Fruit fly (Drosophila melanogaster) whole organism, embryonic: ENCODE results near the gene CG42488.

Experiments
- Abd-B ChIP-seq: fragments of 200-800 bp; sonication (Bioruptor generic); optimal IDR thresholded peaks from 2 replicates; lab custom pipeline; 2018; ENCODE audit warnings: missing biosample characterization, mild to moderate bottlenecking, missing genetic modification characterization, moderate library complexity
- Adf1 ChIP-seq: fragments of 200-800 bp; sonication (Bioruptor generic); IDR thresholded peaks from 2 replicates; pipeline ENCODE4 v1.3.6; 2022; ENCODE audit warnings: missing biosample characterization, missing genetic modification characterization
- Asciz ChIP-seq: fragments of 200-800 bp; sonication (Bioruptor generic); optimal IDR thresholded peaks from 2 replicates; lab custom pipeline; 2017; ENCODE audit warnings: missing biosample characterization, mild to moderate bottlenecking, missing genetic modification characterization, missing genetic modification reagents
- CG10565 ChIP-seq: fragments of 200-800 bp; sonication (Bioruptor generic); optimal IDR thresholded peaks from 3 replicates; lab custom pipeline; 2016; ENCODE audit warnings: missing biosample characterization, mild to moderate bottlenecking, missing genetic modification characterization
- CG10654 ChIP-seq: fragments of 200-800 bp; sonication (Bioruptor generic); optimal IDR thresholded peaks from 2 replicates; lab custom pipeline; 2016; ENCODE audit warnings: missing biosample characterization, missing genetic modification characterization
- CG11247 ChIP-seq: fragments of 200-800 bp; sonication (Bioruptor generic); IDR thresholded peaks from 2 replicates; pipeline ENCODE4 v1.3.6; 2022; ENCODE audit warnings: missing biosample characterization, missing genetic modification characterization
- CG12744 ChIP-seq: fragments of 200-800 bp; sonication (Bioruptor generic); optimal IDR thresholded peaks from 2 replicates; lab custom pipeline; 2016; ENCODE audit warnings: missing biosample characterization, missing genetic modification characterization
- CG13287 ChIP-seq: fragments of 200-800 bp; sonication (Bioruptor generic); IDR thresholded peaks from 2 replicates; pipeline ENCODE4 v1.3.6; 2022; ENCODE audit warnings: missing biosample characterization, missing genetic modification characterization; ENCODE audit not compliant: partially characterized antibody
- CG1529 ChIP-seq: fragments of 200-800 bp; sonication (Bioruptor generic); optimal IDR thresholded peaks from 3 replicates; lab custom pipeline; 2018; ENCODE audit warnings: missing biosample characterization, missing genetic modification characterization
- CG15514 ChIP-seq: fragments of 200-800 bp; sonication (Bioruptor generic); optimal IDR thresholded peaks from 3 replicates; lab custom pipeline; 2017; ENCODE audit warnings: missing biosample characterization, missing genetic modification characterization, mild to moderate bottlenecking, moderate library complexity, missing genetic modification reagents
- CG16813 ChIP-seq: fragments of 200-800 bp; sonication (Bioruptor generic); IDR thresholded peaks from 3 replicates; pipeline ENCODE4 v1.3.6; 2022; ENCODE audit warnings: missing biosample characterization, missing genetic modification characterization; ENCODE audit not compliant: partially characterized antibody
- CG17361 ChIP-seq: fragments of 200-800 bp; sonication (Bioruptor generic); IDR thresholded peaks from 3 replicates; pipeline ENCODE4 v1.3.6; 2022; ENCODE audit warnings: missing biosample characterization, missing genetic modification characterization
- CG2116 ChIP-seq: fragments of 200-800 bp; sonication (Bioruptor generic); optimal IDR thresholded peaks from 3 replicates; lab custom pipeline; 2018; ENCODE audit warnings: missing biosample characterization, mild to moderate bottlenecking, missing genetic modification characterization
- CG30403 ChIP-seq: fragments of 200-800 bp; sonication (Bioruptor generic); optimal IDR thresholded peaks from 3 replicates; lab custom pipeline; 2016; ENCODE audit warnings: missing biosample characterization, missing genetic modification characterization
- CG31388 ChIP-seq: fragments of 200-800 bp; sonication (Bioruptor generic); optimal IDR thresholded peaks from 2 replicates; lab custom pipeline; 2016; ENCODE audit warnings: missing biosample characterization, missing genetic modification characterization
- CG8944 ChIP-seq: fragments of 200-800 bp; sonication (Bioruptor generic); optimal IDR thresholded peaks from 3 replicates; lab custom pipeline; 2016; ENCODE audit warnings: missing biosample characterization, missing genetic modification characterization
- CG9437 ChIP-seq: fragments of 200-800 bp; sonication (Bioruptor generic); optimal IDR thresholded peaks from 2 replicates; lab custom pipeline; 2018; ENCODE audit warnings: missing biosample characterization, mild to moderate bottlenecking, missing genetic modification characterization
- CG9797 ChIP-seq: fragments of 200-800 bp; sonication (Bioruptor generic); optimal IDR thresholded peaks from 3 replicates; lab custom pipeline; 2018; ENCODE audit warnings: missing biosample characterization, mild to moderate bottlenecking, missing genetic modification characterization
- CrebB ChIP-seq: fragments of 200-800 bp; sonication (Bioruptor generic); optimal IDR thresholded peaks from 3 replicates; lab custom pipeline; 2018; ENCODE audit warnings: missing biosample characterization, mild to moderate bottlenecking, missing genetic modification characterization
- D19A ChIP-seq: fragments of 200-800 bp; optimal IDR thresholded peaks from 3 replicates; lab custom pipeline; 2019; ENCODE audit warnings: missing biosample characterization, mild to moderate bottlenecking, missing genetic modification characterization, moderate library complexity
- D19B ChIP-seq: fragments of 200-800 bp; sonication (Bioruptor generic); optimal IDR thresholded peaks from 2 replicates; lab custom pipeline; 2017; ENCODE audit warnings: missing biosample characterization, mild to moderate bottlenecking, missing genetic modification characterization
- Hmr ChIP-seq: fragments of 200-800 bp; sonication (Bioruptor generic); optimal IDR thresholded peaks from 3 replicates; lab custom pipeline; 2017; ENCODE audit warnings: mild to moderate bottlenecking, missing biosample characterization, missing genetic modification reagents, missing genetic modification characterization
- MESR4 ChIP-seq: fragments of 200-800 bp; sonication (Bioruptor generic); optimal IDR thresholded peaks from 2 replicates; lab custom pipeline; 2018; ENCODE audit warnings: missing biosample characterization, mild to moderate bottlenecking, missing genetic modification characterization, moderate library complexity
- NC2α ChIP-seq: fragments of 200-800 bp; sonication (Bioruptor generic); optimal IDR thresholded peaks from 2 replicates; lab custom pipeline; 2016; ENCODE audit warnings: missing biosample characterization, missing genetic modification characterization
- Vsx1 ChIP-seq: fragments of 200-800 bp; sonication (Bioruptor generic); optimal IDR thresholded peaks from 2 replicates; lab custom pipeline; 2017; ENCODE audit warnings: missing biosample characterization, mild to moderate bottlenecking, missing genetic modification characterization, missing genetic modification reagents
- ab ChIP-seq: fragments of 200-800 bp; sonication (Bioruptor generic); optimal IDR thresholded peaks from 2 replicates; lab custom pipeline; 2016; ENCODE audit warnings: missing biosample characterization, missing genetic modification characterization
- bcd ChIP-seq: fragments of 200-800 bp; sonication (Bioruptor generic); optimal IDR thresholded peaks from 2 replicates; lab custom pipeline; 2017; ENCODE audit warnings: missing biosample characterization, mild to moderate bottlenecking, missing genetic modification characterization
- da ChIP-seq: fragments of 200-800 bp; sonication (Bioruptor generic); optimal IDR thresholded peaks from 2 replicates; lab custom pipeline; 2016; ENCODE audit warnings: missing biosample characterization, missing genetic modification characterization
- dan ChIP-seq: fragments of 200-800 bp; sonication (Bioruptor generic); IDR thresholded peaks from 2 replicates; pipeline ENCODE4 v1.3.6; 2022; ENCODE audit warnings: missing biosample characterization, missing genetic modification characterization
- fru ChIP-seq: fragments of >200 bp; optimal IDR thresholded peaks from 2 replicates; lab custom pipeline; 2017
- gce ChIP-seq: fragments of 200-800 bp; sonication (Bioruptor generic); IDR thresholded peaks from 3 replicates; pipeline ENCODE4 v1.3.6; 2022; ENCODE audit warnings: missing biosample characterization, missing genetic modification characterization
- gsb ChIP-seq: fragments of 200-800 bp; sonication (Bioruptor generic); IDR thresholded peaks from 2 replicates; pipeline ENCODE4 v1.3.6; 2022; ENCODE audit warnings: missing biosample characterization, missing genetic modification characterization
- hkb ChIP-seq, 2 experiments: fragments of 200-800 bp in 1 of 2; fragments of >200 bp in 1 of 2; sonication (Bioruptor generic) in 1 of 2; IDR thresholded peaks in 1 of 2; optimal IDR thresholded peaks in 1 of 2; 2 replicates each; pipeline versions ENCODE4 v1.3.6 to Lab custom; 2017 to 2022; ENCODE audit warnings: missing biosample characterization in 1 of 2, missing genetic modification characterization in 1 of 2
- inv ChIP-seq: fragments of 200-800 bp; sonication (Bioruptor generic); IDR thresholded peaks from 2 replicates; pipeline ENCODE4 v1.3.6; 2022; ENCODE audit warnings: missing biosample characterization, missing genetic modification characterization; ENCODE audit not compliant: partially characterized antibody
- jumu ChIP-seq: fragments of 200-800 bp; sonication (Bioruptor generic); optimal IDR thresholded peaks from 3 replicates; lab custom pipeline; 2016; ENCODE audit warnings: missing biosample characterization, missing genetic modification characterization
- kay ChIP-seq: fragments of 200-800 bp; sonication (Bioruptor generic); optimal IDR thresholded peaks from 2 replicates; lab custom pipeline; 2016; ENCODE audit warnings: missing biosample characterization, missing genetic modification characterization
- lilli ChIP-seq: fragments of 200-800 bp; sonication (Bioruptor generic); optimal IDR thresholded peaks from 3 replicates; lab custom pipeline; 2016; ENCODE audit warnings: missing biosample characterization, missing genetic modification characterization
- mld ChIP-seq: fragments of 200-800 bp; sonication (Bioruptor generic); IDR thresholded peaks from 3 replicates; pipeline ENCODE4 v1.3.6; 2022; ENCODE audit warnings: missing biosample characterization, missing genetic modification characterization; ENCODE audit not compliant: partially characterized antibody
- nmo ChIP-seq: fragments of 200-800 bp; sonication (Bioruptor generic); optimal IDR thresholded peaks from 2 replicates; lab custom pipeline; 2018; ENCODE audit warnings: missing biosample characterization, mild to moderate bottlenecking, missing genetic modification characterization, moderate library complexity
- pan ChIP-seq, 4 experiments: fragments of >200 bp in 3 of 4; fragments of 200-800 bp in 1 of 4; sonication (Bioruptor generic) in 1 of 4; optimal IDR thresholded peaks in 3 of 4; IDR thresholded peaks in 1 of 4; 2 replicates each; pipeline versions ENCODE4 v1.3.6 to Lab custom; 2017 to 2022; ENCODE audit warnings: missing biosample characterization in 2 of 4, missing genetic modification characterization in 2 of 4, mixed read lengths in 1 of 4
- pb ChIP-seq: fragments of 200-800 bp; sonication (Bioruptor generic); optimal IDR thresholded peaks from 3 replicates; lab custom pipeline; 2016; ENCODE audit warnings: missing biosample characterization, missing genetic modification characterization
- peb ChIP-seq: fragments of 200-800 bp; sonication (Bioruptor generic); IDR thresholded peaks from 2 replicates; pipeline ENCODE4 v1.3.6; 2022; ENCODE audit warnings: missing biosample characterization, missing genetic modification characterization
- prd ChIP-seq, 3 experiments: fragments of >200 bp in 2 of 3; fragments of 200-800 bp in 1 of 3; sonication (Bioruptor generic) in 1 of 3; optimal IDR thresholded peaks in 2 of 3; IDR thresholded peaks in 1 of 3; 2 replicates in 2 of 3; 3 replicates in 1 of 3; pipeline versions ENCODE4 v1.3.6 to Lab custom; 2017 to 2022; ENCODE audit warnings: missing biosample characterization in 1 of 3, missing genetic modification characterization in 1 of 3
- sens ChIP-seq: fragments of 200-800 bp; sonication (Bioruptor generic); peaks from one replicate; lab custom pipeline; 2016; ENCODE audit warnings: missing biosample characterization, missing genetic modification characterization
- stc ChIP-seq: fragments of 200-800 bp; sonication (Bioruptor generic); IDR thresholded peaks from 2 replicates; pipeline ENCODE4 v1.3.6; 2022; ENCODE audit warnings: missing biosample characterization, missing genetic modification characterization
- tgo ChIP-seq: fragments of 200-800 bp; sonication (Bioruptor generic); IDR thresholded peaks from 3 replicates; pipeline ENCODE4 v1.3.6; 2022; ENCODE audit warnings: missing biosample characterization, missing genetic modification characterization
- tin ChIP-seq: fragments of 200-800 bp; sonication (Bioruptor generic); optimal IDR thresholded peaks from 3 replicates; lab custom pipeline; 2016; ENCODE audit warnings: missing biosample characterization, missing genetic modification characterization
- toy ChIP-seq: fragments of 200-800 bp; sonication (Bioruptor generic); IDR thresholded peaks from 2 replicates; pipeline ENCODE4 v1.3.6; 2022; ENCODE audit warnings: missing biosample characterization, missing genetic modification characterization
- usp ChIP-seq: fragments of >200 bp; optimal IDR thresholded peaks from 2 replicates; lab custom pipeline; 2017; ENCODE audit warnings: missing biosample characterization, missing genetic modification characterization

The CG42488 gene

dm6 chr3R:25531905-25532387 is 49.0 kb downstream of the CG42488 start (continued):
- TF ChIP-seq peb (GFP tag; lab: Robert Waterston, UW) (0 out of 2 replicates have a peak, but pooled peaks have one; percentile 6), Abd-B (GFP tag; lab: Kevin White, UChicago) (peak; percentile 13), Vsx1 (GFP tag; lab: Kevin White, UChicago) (no peak), tgo (GFP tag; lab: Robert Waterston, UW) (peak; percentile 51; the same call in 1 of the 3 replicates), CG8944 (peak; percentile 15), CG16813 (GFP tag; lab: Robert Waterston, UW) (no peak), D19B (GFP tag; lab: Kevin White, UChicago) (no peak), NC2α (GFP tag; lab: Kevin White, UChicago) (no peak), CG12744 (GFP tag; lab: Kevin White, UChicago) (no peak), CG11247 (no peak; the same call in 1 of the 2 replicates), dan (GFP tag; lab: Robert Waterston, UW) (no peak), gsb (GFP tag; lab: Robert Waterston, UW) (0 out of 2 replicates have a peak, but pooled peaks have one; percentile 11), CrebB (tag; lab: Kevin White, UChicago) (no peak), CG17361 (GFP tag; lab: Robert Waterston, UW) (no peak), usp (GFP tag; lab: Kevin White, UChicago) (no peak), da (GFP tag; lab: Kevin White, UChicago) (no peak), CG9797 (GFP tag; lab: Kevin White, UChicago) (no peak), CG1529 (GFP tag; lab: Kevin White, UChicago) (no peak), prd (optimal IDR thresholded peaks at IDR 0.05; lab: Kevin White, UChicago) (no peak), prd (GFP tag; IDR thresholded peaks at IDR 0.05; lab: Robert Waterston, UW) (peak; percentile 70; the same call in 2 of the 3 replicates), mld (GFP tag; lab: Robert Waterston, UW) (no peak), CG31388 (GFP tag; lab: Kevin White, UChicago) (no peak), Asciz (GFP tag; lab: Kevin White, UChicago) (peak; percentile 47), jumu (GFP tag; lab: Kevin White, UChicago) (no peak), stc (GFP tag; lab: Robert Waterston, UW) (0 out of 2 replicates have a peak, but pooled peaks have one; percentile 26), ab (no peak), pan (optimal IDR thresholded peaks at IDR 0.05; lab: Kevin White, UChicago) (no peak), pan (GFP tag; optimal IDR thresholded peaks at IDR 0.05 in 1 of 2, IDR thresholded peaks at IDR 0.05 in 1 of 2) (peak in 1 of 2 experiments; percentile 71), CG13287 (GFP tag; lab: Robert Waterston, UW) (no peak), bcd (GFP tag; lab: Kevin White, UChicago) (peak; percentile 38), Hmr (GFP tag; lab: Kevin White, UChicago) (peak; percentile 21), fru (lab: Kevin White, UChicago) (no peak), CG2116 (GFP tag; lab: Kevin White, UChicago) (no peak), CG10654 (GFP tag; lab: Kevin White, UChicago) (no peak), hkb (optimal IDR thresholded peaks at IDR 0.05; lab: Kevin White, UChicago) (no peak), hkb (GFP tag; IDR thresholded peaks at IDR 0.05; lab: Robert Waterston, UW) (peak; percentile 75), Adf1 (GFP tag; lab: Robert Waterston, UW) (no peak), CG10565 (no peak), CG15514 (GFP tag; lab: Kevin White, UChicago) (peak; percentile 11), gce (GFP tag; lab: Robert Waterston, UW) (no peak), nmo (GFP tag; lab: Kevin White, UChicago) (peak; percentile 27), D19A (tag; lab: Kevin White, UChicago) (no peak), inv (GFP tag; lab: Robert Waterston, UW) (no peak), kay (GFP tag; lab: Kevin White, UChicago) (no peak), toy (GFP tag; lab: Robert Waterston, UW) (no peak), sens (GFP tag; lab: Kevin White, UChicago) (peak; percentile 7), pb (GFP tag; lab: Kevin White, UChicago) (peak; percentile 8), tin (peak; percentile 43), CG30403 (peak; percentile 32), lilli (GFP tag; lab: Kevin White, UChicago) (no peak), MESR4 (no peak), CG9437 (GFP tag; lab: Kevin White, UChicago) (no peak)
